Fruit fly (Drosophila melanogaster) whole organism, embryonic: Measurements from ENCODE around the gene CG44303.

Experiments used
- Adf1 ChIP-seq: fragments of 200-800 bp; sonication (Bioruptor generic); IDR thresholded peaks from 2 replicates; pipeline ENCODE4 v1.3.6; 2022; ENCODE audit warnings: missing biosample characterization, missing genetic modification characterization
- Bteb2 ChIP-seq: fragments of 200-800 bp; sonication (Bioruptor generic); optimal IDR thresholded peaks from 2 replicates; lab custom pipeline; 2016; ENCODE audit warnings: missing biosample characterization, missing genetic modification characterization
- CG11247 ChIP-seq: fragments of 200-800 bp; sonication (Bioruptor generic); IDR thresholded peaks from 2 replicates; pipeline ENCODE4 v1.3.6; 2022; ENCODE audit warnings: missing biosample characterization, missing genetic modification characterization
- CG11504 ChIP-seq: fragments of 200-800 bp; sonication (Bioruptor generic); optimal IDR thresholded peaks from 3 replicates; lab custom pipeline; 2019; ENCODE audit warnings: missing biosample characterization, mild to moderate bottlenecking, missing genetic modification characterization, moderate library complexity
- CG12219 ChIP-seq: fragments of 200-800 bp; sonication (Bioruptor generic); optimal IDR thresholded peaks from 3 replicates; lab custom pipeline; 2018; ENCODE audit warnings: missing biosample characterization, mild to moderate bottlenecking, missing genetic modification characterization
- CG12744 ChIP-seq: fragments of 200-800 bp; sonication (Bioruptor generic); optimal IDR thresholded peaks from 2 replicates; lab custom pipeline; 2016; ENCODE audit warnings: missing biosample characterization, missing genetic modification characterization
- CG15011 ChIP-seq: fragments of 200-800 bp; sonication (Bioruptor generic); optimal IDR thresholded peaks from 3 replicates; lab custom pipeline; 2018; ENCODE audit warnings: missing biosample characterization, mild to moderate bottlenecking, missing genetic modification characterization
- CG18619 ChIP-seq: fragments of 200-800 bp; sonication (Bioruptor generic); optimal IDR thresholded peaks from 3 replicates; lab custom pipeline; 2017; ENCODE audit warnings: missing biosample characterization, mild to moderate bottlenecking, missing genetic modification characterization
- CG33213 ChIP-seq: fragments of 200-800 bp; sonication (Bioruptor generic); optimal IDR thresholded peaks from 3 replicates; lab custom pipeline; 2016; ENCODE audit warnings: missing biosample characterization, missing genetic modification characterization
- CG33557 ChIP-seq: fragments of 200-800 bp; sonication (Bioruptor generic); optimal IDR thresholded peaks from 2 replicates; lab custom pipeline; 2019; ENCODE audit warnings: missing biosample characterization, mild to moderate bottlenecking, missing genetic modification characterization, moderate library complexity
- CG34224 ChIP-seq: fragments of 200-800 bp; sonication (Bioruptor generic); IDR thresholded peaks from 3 replicates; pipeline ENCODE4 v1.3.6; 2022; ENCODE audit warnings: missing biosample characterization, missing genetic modification characterization; ENCODE audit not compliant: partially characterized antibody
- CG3838 ChIP-seq: fragments of 200-800 bp; sonication (Bioruptor generic); optimal IDR thresholded peaks from 3 replicates; lab custom pipeline; 2016; ENCODE audit warnings: missing biosample characterization, missing genetic modification characterization
- CG4282 ChIP-seq: fragments of 200-800 bp; sonication (Bioruptor generic); optimal IDR thresholded peaks from 2 replicates; lab custom pipeline; 2016; ENCODE audit warnings: missing biosample characterization, missing genetic modification characterization
- CG4854 ChIP-seq: fragments of 200-800 bp; sonication (Bioruptor generic); optimal IDR thresholded peaks from 2 replicates; lab custom pipeline; 2016; ENCODE audit warnings: missing biosample characterization, missing genetic modification characterization, inconsistent platforms
- CG5180 ChIP-seq: fragments of 200-800 bp; sonication (Bioruptor generic); optimal IDR thresholded peaks from 3 replicates; lab custom pipeline; 2017; ENCODE audit warnings: missing biosample characterization, missing genetic modification characterization, mild to moderate bottlenecking, moderate library complexity, missing genetic modification reagents
- CG8359 ChIP-seq: fragments of 200-800 bp; sonication (Bioruptor generic); optimal IDR thresholded peaks from 2 replicates; lab custom pipeline; 2017; ENCODE audit warnings: missing biosample characterization, mild to moderate bottlenecking, missing genetic modification characterization, borderline replicate concordance
- CG9797 ChIP-seq: fragments of 200-800 bp; sonication (Bioruptor generic); optimal IDR thresholded peaks from 3 replicates; lab custom pipeline; 2018; ENCODE audit warnings: missing biosample characterization, mild to moderate bottlenecking, missing genetic modification characterization
- CG9932 ChIP-seq: fragments of 200-800 bp; sonication (Bioruptor generic); IDR thresholded peaks from 2 replicates; pipeline ENCODE4 v1.3.6; 2022; ENCODE audit warnings: missing biosample characterization, missing genetic modification characterization
- Doc2 ChIP-seq: fragments of 200-800 bp; sonication (Bioruptor generic); IDR thresholded peaks from 2 replicates; pipeline ENCODE4 v1.3.6; 2022; ENCODE audit warnings: missing biosample characterization, missing genetic modification characterization
- H15 ChIP-seq: fragments of 200-800 bp; sonication (Bioruptor generic); IDR thresholded peaks from 3 replicates; pipeline ENCODE4 v1.3.6; 2022; ENCODE audit warnings: missing biosample characterization, missing genetic modification characterization
- H2.0 ChIP-seq: fragments of 200-800 bp; sonication (Bioruptor generic); IDR thresholded peaks from 2 replicates; pipeline ENCODE4 v1.3.6; 2022; ENCODE audit warnings: missing biosample characterization, missing genetic modification characterization
- Hr78 ChIP-seq, 2 experiments: fragments of 200-800 bp in 1 of 2; fragments of >200 bp in 1 of 2; sonication (Bioruptor generic) in 1 of 2; optimal IDR thresholded peaks; 2 replicates each; lab custom pipeline; 2017 to 2019; ENCODE audit warnings: missing biosample characterization in 2 of 2, missing genetic modification characterization in 2 of 2, mild to moderate bottlenecking in 1 of 2, moderate library complexity in 1 of 2
- MBD-R2 ChIP-seq: fragments of 200-800 bp; sonication (Bioruptor generic); IDR thresholded peaks from 2 replicates; pipeline ENCODE4 v1.3.6; 2022; ENCODE audit warnings: missing biosample characterization, missing genetic modification characterization
- Max ChIP-seq: fragments of 200-800 bp; sonication (Bioruptor generic); optimal IDR thresholded peaks from 2 replicates; lab custom pipeline; 2016; ENCODE audit warnings: missing biosample characterization, mild to moderate bottlenecking, missing genetic modification characterization
- Mes4 ChIP-seq: fragments of 200-800 bp; sonication (Bioruptor generic); optimal IDR thresholded peaks from 2 replicates; lab custom pipeline; 2016; ENCODE audit warnings: missing biosample characterization, missing genetic modification characterization
- NK7.1 ChIP-seq: fragments of 200-800 bp; sonication (Bioruptor generic); optimal IDR thresholded peaks from 3 replicates; lab custom pipeline; 2016; ENCODE audit warnings: missing biosample characterization, missing genetic modification characterization
- Opbp ChIP-seq: fragments of 200-800 bp; sonication (Bioruptor generic); IDR thresholded peaks from 3 replicates; pipeline ENCODE4 v1.3.6; 2022; ENCODE audit warnings: missing biosample characterization, missing genetic modification characterization; ENCODE audit not compliant: partially characterized antibody
- Six4 ChIP-seq: fragments of 200-800 bp; sonication (Bioruptor generic); optimal IDR thresholded peaks from 2 replicates; lab custom pipeline; 2016; ENCODE audit warnings: missing biosample characterization, missing genetic modification characterization
- amos ChIP-seq: fragments of 200-800 bp; sonication (Bioruptor generic); IDR thresholded peaks from 2 replicates; pipeline ENCODE4 v1.3.6; 2022; ENCODE audit warnings: missing biosample characterization, missing genetic modification characterization; ENCODE audit not compliant: partially characterized antibody
- aop ChIP-seq: fragments of 200-800 bp; sonication (Bioruptor generic); IDR thresholded peaks from 2 replicates; pipeline ENCODE4 v1.3.6; 2022; ENCODE audit warnings: missing biosample characterization, missing genetic modification characterization
- bigmax ChIP-seq: fragments of 200-800 bp; sonication (Bioruptor generic); optimal IDR thresholded peaks from 2 replicates; lab custom pipeline; 2018; ENCODE audit warnings: missing biosample characterization, mild to moderate bottlenecking, missing genetic modification characterization
- ci ChIP-seq: fragments of 200-800 bp; sonication (Bioruptor generic); IDR thresholded peaks from 3 replicates; pipeline ENCODE4 v1.3.6; 2022; ENCODE audit warnings: missing biosample characterization, missing genetic modification characterization
- croc ChIP-seq: fragments of 200-800 bp; sonication (Bioruptor generic); conservative IDR thresholded peaks from 3 replicates; pipeline ENCODE4 v1.3.6; 2022; ENCODE audit warnings: missing biosample characterization, missing genetic modification characterization
- danr ChIP-seq: fragments of 200-800 bp; sonication (Bioruptor generic); IDR thresholded peaks from 2 replicates; pipeline ENCODE4 v1.3.6; 2022; ENCODE audit warnings: missing biosample characterization, missing genetic modification characterization
- dm ChIP-seq: fragments of 200-800 bp; sonication (Bioruptor generic); optimal IDR thresholded peaks from 3 replicates; lab custom pipeline; 2016; ENCODE audit warnings: missing biosample characterization, missing genetic modification characterization
- dmrt99B ChIP-seq: fragments of 200-800 bp; sonication (Bioruptor generic); optimal IDR thresholded peaks from 2 replicates; lab custom pipeline; 2018; ENCODE audit warnings: missing biosample characterization, mild to moderate bottlenecking, missing genetic modification characterization, moderate library complexity
- emc ChIP-seq: fragments of 200-800 bp; sonication (Bioruptor generic); optimal IDR thresholded peaks from 2 replicates; lab custom pipeline; 2016; ENCODE audit warnings: missing biosample characterization, missing genetic modification characterization
- exex ChIP-seq: fragments of 200-800 bp; sonication (Bioruptor generic); optimal IDR thresholded peaks from 4 replicates; lab custom pipeline; 2018; ENCODE audit warnings: missing biosample characterization, mild to moderate bottlenecking, missing genetic modification characterization, moderate library complexity
- eyg ChIP-seq: fragments of 200-800 bp; sonication (Bioruptor generic); optimal IDR thresholded peaks from 3 replicates; lab custom pipeline; 2016; ENCODE audit warnings: missing biosample characterization, missing genetic modification characterization
- ftz-f1 ChIP-seq: fragments of 200-800 bp; sonication (Bioruptor generic); optimal IDR thresholded peaks from 2 replicates; lab custom pipeline; 2016; ENCODE audit warnings: missing biosample characterization, missing genetic modification characterization
- grau ChIP-seq: fragments of 200-800 bp; optimal IDR thresholded peaks from 3 replicates; lab custom pipeline; 2019; ENCODE audit warnings: missing biosample characterization, mild to moderate bottlenecking, missing genetic modification characterization, moderate library complexity
- insv ChIP-seq, 2 experiments: fragments of 200-800 bp; sonication (Bioruptor generic); optimal IDR thresholded peaks; 3 replicates each; lab custom pipeline; 2016 to 2018; ENCODE audit warnings: missing biosample characterization in 2 of 2, missing genetic modification characterization in 2 of 2
- knrl ChIP-seq: fragments of 200-800 bp; sonication (Bioruptor generic); IDR thresholded peaks from 3 replicates; pipeline ENCODE4 v1.3.6; 2022; ENCODE audit warnings: missing biosample characterization, missing genetic modification characterization; ENCODE audit not compliant: partially characterized antibody
- mam ChIP-seq: fragments of 200-800 bp; sonication (Bioruptor generic); optimal IDR thresholded peaks from 3 replicates; lab custom pipeline; 2016; ENCODE audit warnings: missing biosample characterization, missing genetic modification characterization
- schlank ChIP-seq: fragments of 200-800 bp; sonication (Bioruptor generic); optimal IDR thresholded peaks from 2 replicates; lab custom pipeline; 2018; ENCODE audit warnings: missing biosample characterization, mild to moderate bottlenecking, missing genetic modification characterization
- sqz ChIP-seq: fragments of 200-800 bp; sonication (Bioruptor generic); optimal IDR thresholded peaks from 3 replicates; lab custom pipeline; 2018; ENCODE audit warnings: missing biosample characterization, mild to moderate bottlenecking, missing genetic modification characterization
- ssp ChIP-seq: fragments of 200-800 bp; sonication (Bioruptor generic); IDR thresholded peaks from 2 replicates; pipeline ENCODE4 v1.3.6; 2022; ENCODE audit warnings: missing biosample characterization, missing genetic modification characterization
- vfl ChIP-seq: fragments of 200-800 bp; sonication (Bioruptor generic); optimal IDR thresholded peaks from 2 replicates; lab custom pipeline; 2016; ENCODE audit warnings: missing biosample characterization, missing genetic modification characterization
- zfh2 ChIP-seq: fragments of 200-800 bp; sonication (Bioruptor generic); optimal IDR thresholded peaks from 2 replicates; lab custom pipeline; 2016; ENCODE audit warnings: missing biosample characterization, missing genetic modification characterization

The CG44303 gene

dm6 chrX:6678635-6679501 lies 8.4 kb downstream of the CG44303 start, which contains the start of gene ND-ASHI (continued):
- TF ChIP-seq CG8359 (peak; percentile 80), CG15011 (GFP tag; lab: Kevin White, UChicago) (peak; percentile 91), eyg (GFP tag; lab: Kevin White, UChicago) (peak; percentile 91), ftz-f1 (GFP tag; lab: Kevin White, UChicago) (peak; percentile 69), dm (GFP tag; lab: Kevin White, UChicago) (peak; percentile 71), Bteb2 (GFP tag; lab: Kevin White, UChicago) (peak; percentile 93), CG4854 (GFP tag; lab: Kevin White, UChicago) (peak; percentile 93), grau (peak; percentile 92), CG11247 (GFP tag; lab: Robert Waterston, UW) (peak; percentile 97), CG33557 (GFP tag; lab: Kevin White, UChicago) (peak; percentile 81), NK7.1 (GFP tag; lab: Kevin White, UChicago) (peak; percentile 78), mam (GFP tag; lab: Kevin White, UChicago) (peak; percentile 95), CG5180 (GFP tag; lab: Kevin White, UChicago) (peak; percentile 85), schlank (peak; percentile 97), CG18619 (peak; percentile 93), ssp (GFP tag; lab: Robert Waterston, UW) (peak; percentile 81), insv (GFP tag; optimal IDR thresholded peaks at IDR 0.05; lab: Kevin White, UChicago) (peak; percentile 81 to 96), aop (GFP tag; lab: Robert Waterston, UW) (peak; percentile 54; the same call in 1 of the 2 replicates), Mes4 (peak; percentile 84), H2.0 (GFP tag; lab: Robert Waterston, UW) (peak; percentile 93), Max (GFP tag; lab: Kevin White, UChicago) (peak; percentile 94), zfh2 (GFP tag; lab: Kevin White, UChicago) (peak; percentile 94), CG4282 (peak; percentile 68), emc (GFP tag; lab: Kevin White, UChicago) (peak; percentile 88), amos (GFP tag; lab: Robert Waterston, UW) (no peak), CG9797 (GFP tag; lab: Kevin White, UChicago) (no peak), knrl (GFP tag; lab: Robert Waterston, UW) (no peak), sqz (GFP tag; lab: Kevin White, UChicago) (no peak), CG34224 (GFP tag; lab: Robert Waterston, UW) (no peak), bigmax (GFP tag; lab: Kevin White, UChicago) (peak; percentile 57), H15 (GFP tag; lab: Robert Waterston, UW) (peak; percentile 90), CG3838 (peak; percentile 84), dmrt99B (tag; lab: Kevin White, UChicago) (peak; percentile 94), MBD-R2 (GFP tag; lab: Robert Waterston, UW) (peak; percentile 96), ci (peak; percentile 97), CG12219 (peak; percentile 95), CG12744 (peak; percentile 90), CG33213 (GFP tag; lab: Kevin White, UChicago) (peak; percentile 89), CG11504 (tag; lab: Kevin White, UChicago) (peak; percentile 92), vfl (GFP tag; lab: Kevin White, UChicago) (peak; percentile 93), Hr78 (GFP tag; optimal IDR thresholded peaks at IDR 0.05; lab: Kevin White, UChicago) (peak in 1 of 2 experiments; percentile 65), croc (peak; percentile 84), danr (GFP tag; lab: Robert Waterston, UW) (peak; percentile 92), Doc2 (GFP tag; lab: Robert Waterston, UW) (peak; percentile 79), Opbp (GFP tag; lab: Robert Waterston, UW) (no peak), Adf1 (GFP tag; lab: Robert Waterston, UW) (peak; percentile 80), Six4 (GFP tag; lab: Kevin White, UChicago) (peak; percentile 90), exex (peak; percentile 80), CG9932 (peak; percentile 98)
